Fruit fly (Drosophila melanogaster) whole organism, embryonic: ENCODE results near the gene CG12289.
A peak's percentile ranks its signal among the peaks of the same experiment; 100 is the strongest.

Experiments
- CG10431 ChIP-seq: fragments of 200-800 bp; sonication (Bioruptor generic); optimal IDR thresholded peaks from 3 replicates; lab custom pipeline; 2018; ENCODE audit warnings: missing biosample characterization, mild to moderate bottlenecking, missing genetic modification characterization
- CG10462 ChIP-seq: fragments of 200-800 bp; sonication (Bioruptor generic); optimal IDR thresholded peaks from 2 replicates; lab custom pipeline; 2016; ENCODE audit warnings: missing biosample characterization, missing genetic modification characterization
- CG11085 ChIP-seq: fragments of 200-800 bp; sonication (Bioruptor generic); IDR thresholded peaks from 2 replicates; pipeline ENCODE4 v1.3.6; 2022; ENCODE audit warnings: missing biosample characterization, missing genetic modification characterization
- CG11093 ChIP-seq: fragments of 200-800 bp; sonication (Bioruptor generic); IDR thresholded peaks from 3 replicates; pipeline ENCODE4 v1.3.6; 2022; ENCODE audit warnings: missing biosample characterization, missing genetic modification characterization
- CG12219 ChIP-seq: fragments of 200-800 bp; sonication (Bioruptor generic); optimal IDR thresholded peaks from 3 replicates; lab custom pipeline; 2018; ENCODE audit warnings: missing biosample characterization, mild to moderate bottlenecking, missing genetic modification characterization
- CG13624 ChIP-seq: fragments of 200-800 bp; sonication (Bioruptor generic); optimal IDR thresholded peaks from 2 replicates; lab custom pipeline; 2016; ENCODE audit warnings: missing biosample characterization, missing genetic modification characterization
- CG14667 ChIP-seq: fragments of 200-800 bp; sonication (Bioruptor generic); IDR thresholded peaks from 2 replicates; pipeline ENCODE4 v1.3.6; 2022; ENCODE audit warnings: missing biosample characterization, missing genetic modification characterization
- CG1603 ChIP-seq: fragments of 200-800 bp; sonication (Bioruptor generic); optimal IDR thresholded peaks from 2 replicates; lab custom pipeline; 2019; ENCODE audit warnings: missing biosample characterization, mild to moderate bottlenecking, missing genetic modification characterization, moderate library complexity
- CG17568 ChIP-seq: fragments of 200-800 bp; sonication (Bioruptor generic); optimal IDR thresholded peaks from 2 replicates; lab custom pipeline; 2018; ENCODE audit warnings: missing biosample characterization, mild to moderate bottlenecking, missing genetic modification characterization, moderate library complexity
- CG18262 ChIP-seq: fragments of 200-800 bp; optimal IDR thresholded peaks from 3 replicates; lab custom pipeline; 2019; ENCODE audit warnings: missing biosample characterization, mild to moderate bottlenecking, missing genetic modification characterization, moderate library complexity
- CG18619 ChIP-seq: fragments of 200-800 bp; sonication (Bioruptor generic); optimal IDR thresholded peaks from 3 replicates; lab custom pipeline; 2017; ENCODE audit warnings: missing biosample characterization, mild to moderate bottlenecking, missing genetic modification characterization
- CG2712 ChIP-seq: fragments of 200-800 bp; optimal IDR thresholded peaks from 3 replicates; lab custom pipeline; 2019; ENCODE audit warnings: missing biosample characterization, mild to moderate bottlenecking, missing genetic modification characterization, moderate library complexity
- CG31365 ChIP-seq: fragments of 200-800 bp; sonication (Bioruptor generic); optimal IDR thresholded peaks from 2 replicates; lab custom pipeline; 2018; ENCODE audit warnings: missing biosample characterization, mild to moderate bottlenecking, missing genetic modification characterization
- CG32767 ChIP-seq: fragments of 200-800 bp; sonication (Bioruptor generic); IDR thresholded peaks from 2 replicates; pipeline ENCODE4 v1.3.6; 2022; ENCODE audit warnings: missing biosample characterization, missing genetic modification characterization
- CG6175 ChIP-seq: fragments of 200-800 bp; sonication (Bioruptor generic); IDR thresholded peaks from 3 replicates; pipeline ENCODE4 v1.3.6; 2022; ENCODE audit warnings: missing biosample characterization, missing genetic modification characterization
- CG6683 ChIP-seq: fragments of 200-800 bp; sonication (Bioruptor generic); optimal IDR thresholded peaks from 2 replicates; lab custom pipeline; 2017; ENCODE audit warnings: missing biosample characterization, mild to moderate bottlenecking, missing genetic modification characterization, missing genetic modification reagents
- CG7372 ChIP-seq: fragments of 200-800 bp; sonication (Bioruptor generic); IDR thresholded peaks from 2 replicates; pipeline ENCODE4 v1.3.6; 2022; ENCODE audit warnings: missing biosample characterization, missing genetic modification characterization
- CG7839 ChIP-seq: fragments of 200-800 bp; sonication (Bioruptor generic); optimal IDR thresholded peaks from 3 replicates; lab custom pipeline; 2018; ENCODE audit warnings: missing biosample characterization, mild to moderate bottlenecking, missing genetic modification characterization, moderate library complexity
- CG9727 ChIP-seq: fragments of 200-800 bp; sonication (Bioruptor generic); optimal IDR thresholded peaks from 3 replicates; lab custom pipeline; 2017; ENCODE audit warnings: missing biosample characterization, mild to moderate bottlenecking, missing genetic modification characterization
- CG9817 ChIP-seq: fragments of 200-800 bp; sonication (Bioruptor generic); optimal IDR thresholded peaks from 2 replicates; lab custom pipeline; 2018; ENCODE audit warnings: missing biosample characterization, mild to moderate bottlenecking, missing genetic modification characterization, moderate library complexity
- CG9932 ChIP-seq: fragments of 200-800 bp; sonication (Bioruptor generic); IDR thresholded peaks from 2 replicates; pipeline ENCODE4 v1.3.6; 2022; ENCODE audit warnings: missing biosample characterization, missing genetic modification characterization
- Doc2 ChIP-seq: fragments of 200-800 bp; sonication (Bioruptor generic); IDR thresholded peaks from 2 replicates; pipeline ENCODE4 v1.3.6; 2022; ENCODE audit warnings: missing biosample characterization, missing genetic modification characterization
- HHEX ChIP-seq: fragments of 200-800 bp; sonication (Bioruptor generic); optimal IDR thresholded peaks from 3 replicates; lab custom pipeline; 2017; ENCODE audit warnings: missing biosample characterization, mild to moderate bottlenecking, missing genetic modification characterization, missing genetic modification reagents
- HLH54F ChIP-seq: fragments of 200-800 bp; sonication (Bioruptor generic); optimal IDR thresholded peaks from 3 replicates; lab custom pipeline; 2016; ENCODE audit warnings: missing biosample characterization, missing genetic modification characterization
- HmgZ ChIP-seq: fragments of 200-800 bp; sonication (Bioruptor generic); optimal IDR thresholded peaks from 2 replicates; lab custom pipeline; 2018; ENCODE audit warnings: missing biosample characterization, mild to moderate bottlenecking, missing genetic modification characterization
- Hr39 ChIP-seq: fragments of >200 bp; optimal IDR thresholded peaks from 2 replicates; lab custom pipeline; 2017
- Kr ChIP-seq: fragments of 200-800 bp; sonication (Bioruptor generic); optimal IDR thresholded peaks from 2 replicates; lab custom pipeline; 2017; ENCODE audit warnings: missing biosample characterization, mild to moderate bottlenecking, missing genetic modification characterization
- MTF-1 ChIP-seq: fragments of 200-800 bp; sonication (Bioruptor generic); optimal IDR thresholded peaks from 2 replicates; lab custom pipeline; 2018; ENCODE audit warnings: missing biosample characterization, mild to moderate bottlenecking, missing genetic modification characterization, borderline replicate concordance
- NC2α ChIP-seq: fragments of 200-800 bp; sonication (Bioruptor generic); optimal IDR thresholded peaks from 2 replicates; lab custom pipeline; 2016; ENCODE audit warnings: missing biosample characterization, missing genetic modification characterization
- Nf-YB ChIP-seq: fragments of 200-800 bp; sonication (Bioruptor generic); optimal IDR thresholded peaks from 3 replicates; lab custom pipeline; 2019; ENCODE audit warnings: missing biosample characterization, mild to moderate bottlenecking, missing genetic modification characterization, moderate library complexity
- Nf-YC ChIP-seq: fragments of 200-800 bp; optimal IDR thresholded peaks from 3 replicates; lab custom pipeline; 2019; ENCODE audit warnings: missing biosample characterization, mild to moderate bottlenecking, missing genetic modification characterization, moderate library complexity
- Poxn ChIP-seq: fragments of 200-800 bp; sonication (Bioruptor generic); IDR thresholded peaks from 2 replicates; pipeline ENCODE4 v1.3.6; 2022; ENCODE audit warnings: missing biosample characterization, missing genetic modification characterization
- Sry-β ChIP-seq: fragments of 200-800 bp; sonication (Bioruptor generic); optimal IDR thresholded peaks from 2 replicates; lab custom pipeline; 2018; ENCODE audit warnings: missing biosample characterization, mild to moderate bottlenecking, missing genetic modification characterization, moderate library complexity
- Stat92E ChIP-seq, 3 experiments: fragments of >200 bp in 2 of 3; fragments of 200-800 bp in 1 of 3; sonication (Bioruptor generic) in 1 of 3; optimal IDR thresholded peaks; 2 replicates each; lab custom pipeline; 2017 to 2019; ENCODE audit warnings: missing biosample characterization in 3 of 3, missing genetic modification characterization in 3 of 3, mild to moderate bottlenecking in 1 of 3, moderate library complexity in 1 of 3
- ab ChIP-seq: fragments of 200-800 bp; sonication (Bioruptor generic); optimal IDR thresholded peaks from 2 replicates; lab custom pipeline; 2016; ENCODE audit warnings: missing biosample characterization, missing genetic modification characterization
- aop ChIP-seq: fragments of 200-800 bp; sonication (Bioruptor generic); IDR thresholded peaks from 2 replicates; pipeline ENCODE4 v1.3.6; 2022; ENCODE audit warnings: missing biosample characterization, missing genetic modification characterization
- az2 ChIP-seq: fragments of 200-800 bp; sonication (Bioruptor generic); optimal IDR thresholded peaks from 3 replicates; lab custom pipeline; 2016; ENCODE audit warnings: missing biosample characterization, missing genetic modification characterization
- cg ChIP-seq: fragments of 200-800 bp; sonication (Bioruptor generic); optimal IDR thresholded peaks from 3 replicates; lab custom pipeline; 2019; ENCODE audit warnings: missing biosample characterization, mild to moderate bottlenecking, missing genetic modification characterization, moderate library complexity
- grau ChIP-seq: fragments of 200-800 bp; optimal IDR thresholded peaks from 3 replicates; lab custom pipeline; 2019; ENCODE audit warnings: missing biosample characterization, mild to moderate bottlenecking, missing genetic modification characterization, moderate library complexity
- gro ChIP-seq: fragments of 200-800 bp; sonication (Bioruptor generic); optimal IDR thresholded peaks from 2 replicates; lab custom pipeline; 2016; ENCODE audit warnings: missing biosample characterization, missing genetic modification characterization
- gsb-n ChIP-seq: fragments of 200-800 bp; sonication (Bioruptor generic); optimal IDR thresholded peaks from 3 replicates; lab custom pipeline; 2018; ENCODE audit warnings: missing biosample characterization, mild to moderate bottlenecking, missing genetic modification characterization
- ind ChIP-seq: fragments of 200-800 bp; sonication (Bioruptor generic); optimal IDR thresholded peaks from 3 replicates; lab custom pipeline; 2016; ENCODE audit warnings: missing biosample characterization, missing genetic modification characterization
- ken ChIP-seq: fragments of 200-800 bp; sonication (Bioruptor generic); IDR thresholded peaks from 3 replicates; pipeline ENCODE4 v1.3.6; 2022; ENCODE audit warnings: missing biosample characterization, missing genetic modification characterization
- nerfin-1 ChIP-seq: fragments of 200-800 bp; sonication (Bioruptor generic); optimal IDR thresholded peaks from 3 replicates; lab custom pipeline; 2019; ENCODE audit warnings: missing biosample characterization, mild to moderate bottlenecking, missing genetic modification characterization, moderate library complexity
- oc ChIP-seq: fragments of 200-800 bp; sonication (Bioruptor generic); optimal IDR thresholded peaks from 2 replicates; lab custom pipeline; 2018; ENCODE audit warnings: missing biosample characterization, mild to moderate bottlenecking, missing genetic modification characterization, moderate library complexity
- sc ChIP-seq, 3 experiments: fragments of >200 bp in 2 of 3; fragments of 200-800 bp in 1 of 3; sonication (Bioruptor generic) in 1 of 3; optimal IDR thresholded peaks; 2 replicates in 2 of 3; 3 replicates in 1 of 3; lab custom pipeline; 2017; ENCODE audit warnings: mild to moderate bottlenecking in 1 of 3, missing biosample characterization in 1 of 3, missing genetic modification characterization in 1 of 3, missing genetic modification reagents in 1 of 3
- tna ChIP-seq: fragments of 200-800 bp; sonication (Bioruptor generic); IDR thresholded peaks from 2 replicates; pipeline ENCODE4 v1.3.6; 2022; ENCODE audit warnings: missing biosample characterization, missing genetic modification characterization; ENCODE audit not compliant: partially characterized antibody
- ttk ChIP-seq: fragments of 200-800 bp; sonication (Bioruptor generic); IDR thresholded peaks from 2 replicates; pipeline ENCODE4 v2.1.2; 2022; ENCODE audit warnings: missing biosample characterization, missing genetic modification characterization
- wdn ChIP-seq: fragments of 200-800 bp; sonication (Bioruptor generic); IDR thresholded peaks from 2 replicates; pipeline ENCODE4 v1.3.6; 2022; ENCODE audit warnings: missing biosample characterization, missing genetic modification characterization

CG12289 gene

dm6 chr3L:11418041-11418674 is 40.1 kb downstream of the CG12289 start (continued):
- TF ChIP-seq CG9932 (GFP tag; lab: Robert Waterston, UW) (peak; percentile 93), HLH54F (GFP tag; lab: Kevin White, UChicago) (peak; percentile 90), gsb-n (tag; lab: Kevin White, UChicago) (peak; percentile 93), CG13624 (peak; percentile 87), Nf-YC (peak; percentile 87), CG1603 (tag; lab: Kevin White, UChicago) (peak; percentile 92), ind (GFP tag; lab: Kevin White, UChicago) (peak; percentile 92), CG10462 (GFP tag; lab: Kevin White, UChicago) (peak; percentile 68), CG10431 (GFP tag; lab: Kevin White, UChicago) (peak; percentile 82), HmgZ (tag; lab: Kevin White, UChicago) (peak; percentile 88), MTF-1 (peak; percentile 84), CG32767 (GFP tag; lab: Robert Waterston, UW) (peak; percentile 97), aop (peak; percentile 97), grau (tag; lab: Kevin White, UChicago) (peak; percentile 100), CG6175 (peak; percentile 65; the same call in 2 of the 3 replicates), ttk (GFP tag; lab: Robert Waterston, UW) (peak; percentile 94), CG11085 (GFP tag; lab: Robert Waterston, UW) (peak; percentile 80), Doc2 (GFP tag; lab: Robert Waterston, UW) (peak; percentile 91), CG7372 (GFP tag; lab: Robert Waterston, UW) (peak; percentile 91), Kr (GFP tag; lab: Kevin White, UChicago) (peak; percentile 66), CG31365 (peak; percentile 67), Poxn (peak; percentile 63; the same call in 1 of the 2 replicates), CG7839 (tag; lab: Kevin White, UChicago) (peak; percentile 97), HHEX (GFP tag; lab: Kevin White, UChicago) (peak; percentile 90), cg (GFP tag; lab: Kevin White, UChicago) (no peak), ken (peak; percentile 96), NC2α (peak; percentile 95), az2 (GFP tag; lab: Kevin White, UChicago) (peak; percentile 87), CG18262 (tag; lab: Kevin White, UChicago) (peak; percentile 98), Nf-YB (GFP tag; lab: Kevin White, UChicago) (peak; percentile 76), ab (GFP tag; lab: Kevin White, UChicago) (no peak), gro (GFP tag; lab: Kevin White, UChicago) (peak; percentile 5), CG9817 (tag; lab: Kevin White, UChicago) (peak; percentile 88), CG12219 (peak; percentile 94), CG6683 (GFP tag; lab: Kevin White, UChicago) (peak; percentile 82), sc (optimal IDR thresholded peaks at IDR 0.05; lab: Kevin White, UChicago) (no peak), sc (GFP tag; optimal IDR thresholded peaks at IDR 0.05; lab: Kevin White, UChicago) (peak; percentile 89), tna (no peak), CG11093 (GFP tag; lab: Robert Waterston, UW) (peak; percentile 90), CG18619 (GFP tag; lab: Kevin White, UChicago) (peak; percentile 90), wdn (peak; percentile 79), oc (tag; lab: Kevin White, UChicago) (peak; percentile 95), nerfin-1 (tag; lab: Kevin White, UChicago) (peak; percentile 95), Hr39 (no peak), CG14667 (GFP tag; lab: Robert Waterston, UW) (peak; percentile 91), Sry-β (peak; percentile 44), Stat92E (GFP tag; optimal IDR thresholded peaks at IDR 0.05; lab: Kevin White, UChicago) (peak in 1 of 3 experiments; percentile 63), CG9727 (GFP tag; lab: Kevin White, UChicago) (peak; percentile 95), CG2712 (peak; percentile 98), CG17568 (peak; percentile 87)
